Worm (Caenorhabditis elegans) whole organism, L3 larva: ENCODE data around the gene mon-2.

Experiments
- R02D3.7 ChIP-seq: fragments of 150-350 bp; optimal IDR thresholded peaks from 2 replicates; lab custom pipeline; 2014; ENCODE audit warnings: missing biosample characterization, missing genetic modification characterization
- ZK546.5 ChIP-seq: sonication (generic microtip); optimal IDR thresholded peaks from 2 replicates; lab custom pipeline; 2017; ENCODE audit warnings: missing biosample characterization, missing genetic modification characterization
- aly-2 ChIP-seq: fragments of 150-350 bp; optimal IDR thresholded peaks from 2 replicates; lab custom pipeline; 2014; ENCODE audit warnings: missing biosample characterization, missing genetic modification characterization
- ama-1 ChIP-seq: fragments of 150-350 bp; optimal IDR thresholded peaks from 2 replicates; lab custom pipeline; 2018
- ceh-16 ChIP-seq: sonication (generic microtip); optimal IDR thresholded peaks from 2 replicates; lab custom pipeline; 2017; ENCODE audit warnings: missing biosample characterization, missing genetic modification characterization
- ceh-28 ChIP-seq: fragments of 150-350 bp; optimal IDR thresholded peaks from 2 replicates; lab custom pipeline; 2014; ENCODE audit warnings: missing biosample characterization, missing genetic modification reagents, missing genetic modification characterization
- ceh-82 ChIP-seq: fragments of 150-350 bp; optimal IDR thresholded peaks from 2 replicates; lab custom pipeline; 2014; ENCODE audit warnings: missing biosample characterization, missing genetic modification characterization
- ceh-9 ChIP-seq: sonication (generic microtip); optimal IDR thresholded peaks from 2 replicates; lab custom pipeline; 2018; ENCODE audit warnings: missing biosample characterization, missing genetic modification characterization
- daf-12 ChIP-seq: fragments of 150-350 bp; optimal IDR thresholded peaks from 2 replicates; lab custom pipeline; 2014; ENCODE audit warnings: missing biosample characterization, missing genetic modification reagents, missing genetic modification characterization
- egl-27 ChIP-seq: sonication (generic microtip); optimal IDR thresholded peaks from 4 replicates; lab custom pipeline; 2017; ENCODE audit warnings: missing biosample characterization, missing genetic modification reagents, missing genetic modification characterization
- egl-5 ChIP-seq: fragments of 150-350 bp; optimal IDR thresholded peaks from 2 replicates; lab custom pipeline; 2017; ENCODE audit warnings: missing biosample characterization, missing genetic modification reagents, missing genetic modification characterization, inconsistent platforms
- elt-1 ChIP-seq: fragments of 150-350 bp; optimal IDR thresholded peaks from 2 replicates; lab custom pipeline; 2014; ENCODE audit warnings: missing biosample characterization, missing genetic modification characterization
- elt-2 ChIP-seq: sonication (generic microtip); optimal IDR thresholded peaks from 2 replicates; lab custom pipeline; 2016; ENCODE audit warnings: missing genetic modification reagents, mild to moderate bottlenecking, missing genetic modification characterization, missing compliant biosample characterization
- elt-3 ChIP-seq, 3 experiments: fragments of 150-350 bp in 1 of 3; sonication (generic microtip) in 2 of 3; optimal IDR thresholded peaks; 2 replicates in 2 of 3; 4 replicates in 1 of 3; lab custom pipeline; 2014 to 2017; ENCODE audit warnings: missing biosample characterization in 3 of 3, missing genetic modification characterization in 3 of 3
- eor-1 ChIP-seq, 2 experiments: fragments of 150-350 bp; optimal IDR thresholded peaks; 2 replicates each; lab custom pipeline; 2014 to 2018; ENCODE audit warnings: missing biosample characterization in 2 of 2, missing genetic modification characterization in 2 of 2
- fkh-10 ChIP-seq: sonication (generic microtip); optimal IDR thresholded peaks from 2 replicates; lab custom pipeline; 2017; ENCODE audit warnings: missing biosample characterization, missing genetic modification reagents, missing genetic modification characterization
- fkh-2 ChIP-seq: fragments of 150-350 bp; optimal IDR thresholded peaks from 2 replicates; lab custom pipeline; 2014; ENCODE audit warnings: missing biosample characterization, missing genetic modification reagents, missing genetic modification characterization
- hmg-11 ChIP-seq: sonication (generic microtip); optimal IDR thresholded peaks from 2 replicates; lab custom pipeline; 2016; ENCODE audit warnings: missing genetic modification characterization, missing compliant biosample characterization
- jun-1 ChIP-seq: fragments of 150-350 bp; optimal IDR thresholded peaks from 2 replicates; lab custom pipeline; 2014; ENCODE audit warnings: missing biosample characterization, missing genetic modification reagents, missing genetic modification characterization
- lin-15B ChIP-seq: fragments of 150-350 bp; optimal IDR thresholded peaks from 2 replicates; lab custom pipeline; 2014; ENCODE audit warnings: missing biosample characterization, missing genetic modification characterization
- lin-39 ChIP-seq: fragments of 150-350 bp; optimal IDR thresholded peaks from 2 replicates; lab custom pipeline; 2018; ENCODE audit warnings: missing biosample characterization, missing genetic modification reagents, missing genetic modification characterization
- lsy-12 ChIP-seq: sonication (generic microtip); optimal IDR thresholded peaks from 2 replicates; lab custom pipeline; 2016; ENCODE audit warnings: mild to moderate bottlenecking, missing genetic modification characterization, missing compliant biosample characterization
- mdl-1 ChIP-seq: fragments of 150-350 bp; optimal IDR thresholded peaks from 2 replicates; lab custom pipeline; 2014; ENCODE audit warnings: missing biosample characterization, missing genetic modification characterization
- nfya-1 ChIP-seq: sonication (generic microtip); optimal IDR thresholded peaks from 2 replicates; lab custom pipeline; 2017; ENCODE audit warnings: missing genetic modification characterization, mild to moderate bottlenecking, missing compliant biosample characterization, antibody characterized with exemption, moderate library complexity; ENCODE audit not compliant: insufficient read depth
- nhr-11 ChIP-seq: fragments of 150-350 bp; optimal IDR thresholded peaks from 2 replicates; lab custom pipeline; 2014; ENCODE audit warnings: missing biosample characterization, missing genetic modification characterization
- nhr-25 ChIP-seq: sonication (generic microtip); optimal IDR thresholded peaks from 2 replicates; lab custom pipeline; 2017; ENCODE audit warnings: missing biosample characterization, missing genetic modification characterization
- nhr-28 ChIP-seq: fragments of 150-350 bp; optimal IDR thresholded peaks from 2 replicates; lab custom pipeline; 2014; ENCODE audit warnings: missing biosample characterization, missing genetic modification characterization
- nhr-43 ChIP-seq: sonication (generic microtip); optimal IDR thresholded peaks from 2 replicates; lab custom pipeline; 2016; ENCODE audit warnings: mild to moderate bottlenecking, missing genetic modification characterization, missing compliant biosample characterization; ENCODE audit not compliant: poor library complexity, severe bottlenecking
- nhr-67 ChIP-seq: fragments of 150-350 bp; optimal IDR thresholded peaks from 2 replicates; lab custom pipeline; 2014; ENCODE audit warnings: missing biosample characterization, missing genetic modification characterization
- nhr-76 ChIP-seq: fragments of 150-350 bp; sonication (generic microtip); optimal IDR thresholded peaks from 5 replicates; lab custom pipeline; 2014; ENCODE audit warnings: missing biosample characterization, missing genetic modification characterization
- nhr-77 ChIP-seq: fragments of 150-350 bp; optimal IDR thresholded peaks from 2 replicates; lab custom pipeline; 2014; ENCODE audit warnings: missing biosample characterization, missing genetic modification characterization
- pha-4 ChIP-seq: fragments of 150-350 bp; optimal IDR thresholded peaks from 2 replicates; lab custom pipeline; 2014; ENCODE audit warnings: missing biosample characterization, missing genetic modification reagents, missing genetic modification characterization
- pqm-1 ChIP-seq: fragments of 150-350 bp; optimal IDR thresholded peaks from 2 replicates; lab custom pipeline; 2017; ENCODE audit warnings: missing biosample characterization, missing genetic modification characterization, inconsistent platforms
- snpc-4 ChIP-seq: fragments of 150-350 bp; optimal IDR thresholded peaks from 2 replicates; lab custom pipeline; 2014; ENCODE audit warnings: missing biosample characterization, missing genetic modification characterization
- tbx-2 ChIP-seq: sonication (generic microtip); optimal IDR thresholded peaks from 2 replicates; lab custom pipeline; 2016; ENCODE audit warnings: mild to moderate bottlenecking, missing genetic modification characterization, missing compliant biosample characterization
- unc-39 ChIP-seq: sonication (generic microtip); optimal IDR thresholded peaks from 4 replicates; lab custom pipeline; 2017; ENCODE audit warnings: missing biosample characterization, missing genetic modification characterization
- ztf-4 ChIP-seq: fragments of 150-350 bp; optimal IDR thresholded peaks from 2 replicates; lab custom pipeline; 2014; ENCODE audit warnings: missing biosample characterization, missing genetic modification characterization

mon-2 gene

DNA sequence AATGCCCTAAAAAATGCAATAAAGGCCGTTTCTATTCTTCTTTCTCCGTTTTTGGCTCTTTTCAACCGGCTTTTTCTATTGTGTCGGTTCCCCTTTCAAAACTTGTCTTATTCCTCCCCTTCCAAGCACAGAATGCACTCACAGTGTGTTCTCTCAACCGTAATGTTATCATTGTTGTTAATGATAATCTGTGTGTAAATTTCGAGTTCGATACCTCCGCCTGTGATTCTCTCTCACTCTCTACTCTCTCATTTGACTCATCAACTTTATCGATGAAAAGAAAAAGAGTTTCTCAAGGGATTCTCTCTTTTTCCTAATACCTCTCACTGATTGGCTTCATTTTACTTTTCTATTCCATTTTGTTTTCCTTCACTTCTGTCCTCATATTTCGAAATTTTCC, 32.1 kb downstream of the mon-2 start (continued):
- TF ChIP-seq fkh-2 (tag; lab: Kevin White, UChicago) = no peak
- no peak for TF ChIP-seq elt-1 (tag; lab: Kevin White, UChicago)

DNA sequence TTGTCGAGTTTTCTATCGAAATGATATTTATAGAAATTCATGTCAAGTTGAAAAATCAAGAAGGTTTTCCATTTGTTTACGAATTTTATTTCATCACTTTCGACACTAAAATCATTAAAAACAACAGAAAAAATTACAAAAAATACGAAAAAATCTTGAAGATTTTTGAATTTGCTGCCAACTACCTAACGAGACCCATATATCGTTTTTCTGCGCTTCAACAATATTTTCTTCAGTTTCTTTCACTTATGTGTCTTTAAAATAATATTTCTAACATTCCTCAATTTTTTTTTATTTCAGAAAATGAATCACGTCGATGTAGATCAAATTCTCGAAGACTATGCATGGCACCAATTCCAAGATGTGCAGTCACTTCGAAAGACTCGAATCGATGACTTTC, 32.6 kb downstream of the mon-2 start, which contains the start of gene lin-24:
TSS of gene lin-24 (plus strand) at position 301 of the 400 bp plus-strand sequence.
- TF ChIP-seq hmg-11 (tag; lab: Kevin White, UChicago) = no peak
- TF ChIP-seq R02D3.7 = no peak
- no peak for TF ChIP-seq nhr-76 (tag; lab: Kevin White, UChicago)
- TF ChIP-seq lsy-12 (tag; lab: Kevin White, UChicago) = no peak
- TF ChIP-seq daf-12 (tag; lab: Kevin White, UChicago) = no peak
- no peak for TF ChIP-seq aly-2 (tag; lab: Kevin White, UChicago)
- TF ChIP-seq ceh-9 (tag; lab: Kevin White, UChicago) = no peak
- TF ChIP-seq ztf-4 (tag; lab: Kevin White, UChicago) = no peak
- no peak for TF ChIP-seq nhr-43 (tag; lab: Kevin White, UChicago)
- no peak for TF ChIP-seq elt-3 (tag; optimal IDR thresholded peaks at IDR 0.05; lab: Kevin White, UChicago)
- no peak for TF ChIP-seq elt-2 (tag; lab: Kevin White, UChicago)
- TF ChIP-seq fkh-2 (tag; lab: Kevin White, UChicago) = no peak
- no peak for TF ChIP-seq elt-1 (tag; lab: Kevin White, UChicago)
- no peak for TF ChIP-seq fkh-10

- no peak for TF ChIP-seq mdl-1 (tag; lab: Kevin White, UChicago)
- no peak for TF ChIP-seq pha-4 (tag; lab: Kevin White, UChicago)
- no peak for TF ChIP-seq nfya-1 (tag; lab: Kevin White, UChicago)
- no peak for TF ChIP-seq pqm-1 (tag; lab: Kevin White, UChicago)
- TF ChIP-seq elt-1 (tag; lab: Kevin White, UChicago) = no peak
- no peak for TF ChIP-seq fkh-10
- no peak for TF ChIP-seq nhr-25 (tag; lab: Kevin White, UChicago)
Measured at ce11 chrIV:12131308-12132072, 34.9 kb downstream of the mon-2 start.

ce11 chrIV:12133776-12134175, 37.2 kb downstream of the mon-2 start:
- no peak for TF ChIP-seq R02D3.7
- TF ChIP-seq nhr-28 (tag; lab: Kevin White, UChicago) = no peak
- no peak for TF ChIP-seq ama-1 (lab: Kevin White, UChicago)
- no peak for TF ChIP-seq mdl-1 (tag; lab: Kevin White, UChicago)
- no peak for TF ChIP-seq egl-5
- no peak for TF ChIP-seq lin-39 (tag; lab: Kevin White, UChicago)
- TF ChIP-seq ceh-82 = no peak
- no peak for TF ChIP-seq hmg-11 (tag; lab: Kevin White, UChicago)
- TF ChIP-seq jun-1 (tag; lab: Kevin White, UChicago) = no peak
- TF ChIP-seq ceh-9 (tag; lab: Kevin White, UChicago) = no peak
- no peak for TF ChIP-seq elt-2 (tag; lab: Kevin White, UChicago)
- TF ChIP-seq nhr-43 (tag; lab: Kevin White, UChicago) = no peak
- TF ChIP-seq ceh-28 = no peak
- TF ChIP-seq egl-27 (tag; lab: Kevin White, UChicago) = no peak
- no peak for TF ChIP-seq pqm-1 (tag; lab: Kevin White, UChicago)
- no peak for TF ChIP-seq nhr-67 (tag; lab: Kevin White, UChicago)

ce11 chrIV:12134991-12135390, 38.4 kb downstream of the mon-2 start:
- TF ChIP-seq ama-1 (lab: Kevin White, UChicago) (no peak), nhr-11 (tag; lab: Kevin White, UChicago) (no peak), ceh-82 (no peak), ZK546.5 (tag; lab: Kevin White, UChicago) (no peak), unc-39 (tag; lab: Kevin White, UChicago) (no peak), nhr-25 (tag; lab: Kevin White, UChicago) (no peak), jun-1 (tag; lab: Kevin White, UChicago) (no peak), lsy-12 (tag; lab: Kevin White, UChicago) (no peak), tbx-2 (tag; lab: Kevin White, UChicago) (no peak), ztf-4 (tag; lab: Kevin White, UChicago) (no peak), egl-27 (tag; lab: Kevin White, UChicago) (no peak), snpc-4 (tag; lab: Kevin White, UChicago) (no peak), fkh-2 (tag; lab: Kevin White, UChicago) (no peak), lin-15B (tag; lab: Kevin White, UChicago) (no peak), hmg-11 (tag; lab: Kevin White, UChicago) (no peak), eor-1 (tag; optimal IDR thresholded peaks at IDR 0.05; lab: Kevin White, UChicago) (no peak), nhr-77 (tag; lab: Kevin White, UChicago) (no peak), ceh-16 (tag; lab: Kevin White, UChicago) (no peak)
